Fruit fly (Drosophila melanogaster) whole organism, wandering third instar larva: ENCODE results near the gene CG34292.

Experiments
- Abd-B ChIP-seq: fragments of >200 bp; optimal IDR thresholded peaks from 2 replicates; lab custom pipeline; 2017; ENCODE audit warnings: missing biosample characterization, missing genetic modification characterization
- CG9705 ChIP-seq: fragments of 200-800 bp; sonication (Bioruptor generic); optimal IDR thresholded peaks from 2 replicates; lab custom pipeline; 2018; ENCODE audit warnings: missing biosample characterization, mild to moderate bottlenecking, missing genetic modification characterization
- N ChIP-seq: fragments of >200 bp; optimal IDR thresholded peaks from 2 replicates; lab custom pipeline; 2018; ENCODE audit warnings: missing biosample characterization, missing external identifiers, missing genetic modification characterization
- OdsH ChIP-seq: fragments of 200-800 bp; sonication (Bioruptor generic); optimal IDR thresholded peaks from 2 replicates; lab custom pipeline; 2016; ENCODE audit warnings: missing biosample characterization, mild to moderate bottlenecking, missing genetic modification characterization
- brk ChIP-seq: fragments of 200-800 bp; sonication (Bioruptor generic); optimal IDR thresholded peaks from 2 replicates; lab custom pipeline; 2016; ENCODE audit warnings: missing biosample characterization, mild to moderate bottlenecking, missing genetic modification characterization
- dsf ChIP-seq: sonication (Bioruptor generic); optimal IDR thresholded peaks from 2 replicates; lab custom pipeline; 2016; ENCODE audit warnings: missing biosample characterization, missing genetic modification characterization, borderline replicate concordance
- h ChIP-seq: fragments of 200-800 bp; sonication (Bioruptor generic); optimal IDR thresholded peaks from 3 replicates; lab custom pipeline; 2016; ENCODE audit warnings: missing biosample characterization, mild to moderate bottlenecking, missing genetic modification characterization
- psq ChIP-seq: fragments of 200-800 bp; sonication (Bioruptor generic); optimal IDR thresholded peaks from 3 replicates; lab custom pipeline; 2017; ENCODE audit warnings: missing biosample characterization, mild to moderate bottlenecking, missing genetic modification characterization, moderate library complexity
- tai ChIP-seq: sonication (Bioruptor generic); optimal IDR thresholded peaks from 2 replicates; lab custom pipeline; 2016; ENCODE audit warnings: missing biosample characterization, missing genetic modification characterization

DNA sequence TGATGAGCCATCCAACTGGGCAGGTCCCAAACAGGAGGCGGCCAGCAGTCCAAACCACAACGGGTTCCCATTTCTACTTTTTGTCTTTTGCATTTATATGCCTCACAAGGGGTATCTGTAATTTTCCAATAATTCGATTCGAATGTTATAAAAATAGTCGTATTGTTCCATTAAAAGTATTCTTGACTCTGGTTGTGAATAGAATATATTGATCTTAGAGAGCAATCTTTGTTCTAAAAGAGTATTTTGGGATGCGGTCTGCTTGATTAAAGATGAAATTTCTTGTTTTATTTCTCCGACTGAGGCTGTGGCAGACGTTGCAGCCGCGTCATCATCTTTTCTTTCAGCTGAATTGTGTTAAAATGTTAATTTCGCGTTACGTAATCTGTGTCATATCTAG lies 28.1 kb upstream of the CG34292 start:
- no peak for TF ChIP-seq CG9705
- no peak for TF ChIP-seq tai
- TF ChIP-seq h (GFP tag; lab: Kevin White, UChicago), result no peak
- no peak for TF ChIP-seq Abd-B
- no peak for TF ChIP-seq dsf
- TF ChIP-seq OdsH (GFP tag; lab: Kevin White, UChicago), result no peak
- TF ChIP-seq brk (GFP tag; lab: Kevin White, UChicago), result no peak
- no peak for TF ChIP-seq psq (GFP tag; lab: Kevin White, UChicago)
- no peak for TF ChIP-seq N (GFP tag; lab: Kevin White, UChicago)
